Worm (Caenorhabditis elegans) whole organism, L3 larva: ENCODE results near the gene C14E2.4.

Experiments used
- R02D3.7 ChIP-seq: fragments of 150-350 bp; optimal IDR thresholded peaks from 2 replicates; lab custom pipeline; 2014; ENCODE audit warnings: missing biosample characterization, missing genetic modification characterization
- ZK546.5 ChIP-seq: sonication (generic microtip); optimal IDR thresholded peaks from 2 replicates; lab custom pipeline; 2017; ENCODE audit warnings: missing biosample characterization, missing genetic modification characterization
- ama-1 ChIP-seq: fragments of 150-350 bp; optimal IDR thresholded peaks from 2 replicates; lab custom pipeline; 2018
- ceh-16 ChIP-seq: sonication (generic microtip); optimal IDR thresholded peaks from 2 replicates; lab custom pipeline; 2017; ENCODE audit warnings: missing biosample characterization, missing genetic modification characterization
- ceh-28 ChIP-seq: fragments of 150-350 bp; optimal IDR thresholded peaks from 2 replicates; lab custom pipeline; 2014; ENCODE audit warnings: missing biosample characterization, missing genetic modification reagents, missing genetic modification characterization
- ceh-82 ChIP-seq: fragments of 150-350 bp; optimal IDR thresholded peaks from 2 replicates; lab custom pipeline; 2014; ENCODE audit warnings: missing biosample characterization, missing genetic modification characterization
- ceh-9 ChIP-seq: sonication (generic microtip); optimal IDR thresholded peaks from 2 replicates; lab custom pipeline; 2018; ENCODE audit warnings: missing biosample characterization, missing genetic modification characterization
- daf-12 ChIP-seq: fragments of 150-350 bp; optimal IDR thresholded peaks from 2 replicates; lab custom pipeline; 2014; ENCODE audit warnings: missing biosample characterization, missing genetic modification reagents, missing genetic modification characterization
- egl-5 ChIP-seq: fragments of 150-350 bp; optimal IDR thresholded peaks from 2 replicates; lab custom pipeline; 2017; ENCODE audit warnings: missing biosample characterization, missing genetic modification reagents, missing genetic modification characterization, inconsistent platforms
- elt-1 ChIP-seq: fragments of 150-350 bp; optimal IDR thresholded peaks from 2 replicates; lab custom pipeline; 2014; ENCODE audit warnings: missing biosample characterization, missing genetic modification characterization
- elt-3 ChIP-seq, 3 experiments: fragments of 150-350 bp in 1 of 3; sonication (generic microtip) in 2 of 3; optimal IDR thresholded peaks; 2 replicates in 2 of 3; 4 replicates in 1 of 3; lab custom pipeline; 2014 to 2017; ENCODE audit warnings: missing biosample characterization in 3 of 3, missing genetic modification characterization in 3 of 3
- eor-1 ChIP-seq, 2 experiments: fragments of 150-350 bp; optimal IDR thresholded peaks; 2 replicates each; lab custom pipeline; 2014 to 2018; ENCODE audit warnings: missing biosample characterization in 2 of 2, missing genetic modification characterization in 2 of 2
- fkh-10 ChIP-seq: sonication (generic microtip); optimal IDR thresholded peaks from 2 replicates; lab custom pipeline; 2017; ENCODE audit warnings: missing biosample characterization, missing genetic modification reagents, missing genetic modification characterization
- fkh-2 ChIP-seq: fragments of 150-350 bp; optimal IDR thresholded peaks from 2 replicates; lab custom pipeline; 2014; ENCODE audit warnings: missing biosample characterization, missing genetic modification reagents, missing genetic modification characterization
- fos-1 ChIP-seq: fragments of 150-350 bp; optimal IDR thresholded peaks from 2 replicates; lab custom pipeline; 2014; ENCODE audit warnings: missing biosample characterization, missing genetic modification characterization
- hmg-11 ChIP-seq: sonication (generic microtip); optimal IDR thresholded peaks from 2 replicates; lab custom pipeline; 2016; ENCODE audit warnings: missing genetic modification characterization, missing compliant biosample characterization
- jun-1 ChIP-seq: fragments of 150-350 bp; optimal IDR thresholded peaks from 2 replicates; lab custom pipeline; 2014; ENCODE audit warnings: missing biosample characterization, missing genetic modification reagents, missing genetic modification characterization
- lin-15B ChIP-seq: fragments of 150-350 bp; optimal IDR thresholded peaks from 2 replicates; lab custom pipeline; 2014; ENCODE audit warnings: missing biosample characterization, missing genetic modification characterization
- lin-39 ChIP-seq: fragments of 150-350 bp; optimal IDR thresholded peaks from 2 replicates; lab custom pipeline; 2018; ENCODE audit warnings: missing biosample characterization, missing genetic modification reagents, missing genetic modification characterization
- lsy-12 ChIP-seq: sonication (generic microtip); optimal IDR thresholded peaks from 2 replicates; lab custom pipeline; 2016; ENCODE audit warnings: mild to moderate bottlenecking, missing genetic modification characterization, missing compliant biosample characterization
- mdl-1 ChIP-seq: fragments of 150-350 bp; optimal IDR thresholded peaks from 2 replicates; lab custom pipeline; 2014; ENCODE audit warnings: missing biosample characterization, missing genetic modification characterization
- nfya-1 ChIP-seq: sonication (generic microtip); optimal IDR thresholded peaks from 2 replicates; lab custom pipeline; 2017; ENCODE audit warnings: missing genetic modification characterization, mild to moderate bottlenecking, missing compliant biosample characterization, antibody characterized with exemption, moderate library complexity; ENCODE audit not compliant: insufficient read depth
- nhr-11 ChIP-seq: fragments of 150-350 bp; optimal IDR thresholded peaks from 2 replicates; lab custom pipeline; 2014; ENCODE audit warnings: missing biosample characterization, missing genetic modification characterization
- nhr-23 ChIP-seq: fragments of 150-350 bp; optimal IDR thresholded peaks from 2 replicates; lab custom pipeline; 2014; ENCODE audit warnings: missing biosample characterization, missing genetic modification reagents, missing genetic modification characterization
- nhr-237 ChIP-seq: fragments of 150-350 bp; optimal IDR thresholded peaks from 2 replicates; lab custom pipeline; 2014; ENCODE audit warnings: missing biosample characterization, missing genetic modification characterization
- nhr-25 ChIP-seq: sonication (generic microtip); optimal IDR thresholded peaks from 2 replicates; lab custom pipeline; 2017; ENCODE audit warnings: missing biosample characterization, missing genetic modification characterization
- nhr-28 ChIP-seq: fragments of 150-350 bp; optimal IDR thresholded peaks from 2 replicates; lab custom pipeline; 2014; ENCODE audit warnings: missing biosample characterization, missing genetic modification characterization
- nhr-43 ChIP-seq: sonication (generic microtip); optimal IDR thresholded peaks from 2 replicates; lab custom pipeline; 2016; ENCODE audit warnings: mild to moderate bottlenecking, missing genetic modification characterization, missing compliant biosample characterization; ENCODE audit not compliant: poor library complexity, severe bottlenecking
- nhr-67 ChIP-seq: fragments of 150-350 bp; optimal IDR thresholded peaks from 2 replicates; lab custom pipeline; 2014; ENCODE audit warnings: missing biosample characterization, missing genetic modification characterization
- nhr-76 ChIP-seq: fragments of 150-350 bp; sonication (generic microtip); optimal IDR thresholded peaks from 5 replicates; lab custom pipeline; 2014; ENCODE audit warnings: missing biosample characterization, missing genetic modification characterization
- nhr-77 ChIP-seq: fragments of 150-350 bp; optimal IDR thresholded peaks from 2 replicates; lab custom pipeline; 2014; ENCODE audit warnings: missing biosample characterization, missing genetic modification characterization
- pha-4 ChIP-seq: fragments of 150-350 bp; optimal IDR thresholded peaks from 2 replicates; lab custom pipeline; 2014; ENCODE audit warnings: missing biosample characterization, missing genetic modification reagents, missing genetic modification characterization
- pqm-1 ChIP-seq: fragments of 150-350 bp; optimal IDR thresholded peaks from 2 replicates; lab custom pipeline; 2017; ENCODE audit warnings: missing biosample characterization, missing genetic modification characterization, inconsistent platforms
- sea-2 ChIP-seq: fragments of 150-350 bp; sonication (generic microtip); optimal IDR thresholded peaks from 4 replicates; lab custom pipeline; 2014; ENCODE audit warnings: missing biosample characterization, missing genetic modification reagents, missing genetic modification characterization
- skn-1 ChIP-seq: fragments of 150-350 bp; optimal IDR thresholded peaks from 2 replicates; lab custom pipeline; 2014; ENCODE audit warnings: missing biosample characterization, missing genetic modification characterization
- snpc-4 ChIP-seq: fragments of 150-350 bp; optimal IDR thresholded peaks from 2 replicates; lab custom pipeline; 2014; ENCODE audit warnings: missing biosample characterization, missing genetic modification characterization
- tbx-2 ChIP-seq: sonication (generic microtip); optimal IDR thresholded peaks from 2 replicates; lab custom pipeline; 2016; ENCODE audit warnings: mild to moderate bottlenecking, missing genetic modification characterization, missing compliant biosample characterization
- zag-1 ChIP-seq: fragments of 150-350 bp; optimal IDR thresholded peaks from 2 replicates; lab custom pipeline; 2014; ENCODE audit warnings: missing biosample characterization, missing genetic modification characterization
- ztf-11 ChIP-seq: fragments of 150-350 bp; optimal IDR thresholded peaks from 2 replicates; lab custom pipeline; 2014; ENCODE audit warnings: missing biosample characterization, missing genetic modification characterization

C14E2.4 gene

DNA sequence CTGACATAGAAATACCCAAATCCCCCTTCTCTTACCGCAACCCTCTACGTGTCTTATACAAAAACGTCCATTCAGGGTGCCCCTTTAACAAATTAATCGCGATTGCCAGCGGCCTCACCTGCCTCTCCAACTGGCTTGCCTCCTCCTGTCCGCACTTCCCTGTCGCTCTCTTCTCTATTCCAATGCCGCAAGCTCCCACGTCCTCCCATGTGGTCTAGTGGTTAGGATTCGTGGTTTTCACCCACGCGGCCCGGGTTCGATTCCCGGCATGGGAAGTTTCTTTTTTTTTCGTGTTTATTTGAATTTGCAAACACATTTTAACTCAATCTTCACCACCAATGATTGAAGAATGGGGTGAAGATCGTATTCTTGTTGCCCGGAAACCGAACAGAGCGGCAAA, 37.5 kb upstream of the C14E2.4 start (continued):
- no peak for TF ChIP-seq ceh-16 (tag; lab: Kevin White, UChicago)

DNA sequence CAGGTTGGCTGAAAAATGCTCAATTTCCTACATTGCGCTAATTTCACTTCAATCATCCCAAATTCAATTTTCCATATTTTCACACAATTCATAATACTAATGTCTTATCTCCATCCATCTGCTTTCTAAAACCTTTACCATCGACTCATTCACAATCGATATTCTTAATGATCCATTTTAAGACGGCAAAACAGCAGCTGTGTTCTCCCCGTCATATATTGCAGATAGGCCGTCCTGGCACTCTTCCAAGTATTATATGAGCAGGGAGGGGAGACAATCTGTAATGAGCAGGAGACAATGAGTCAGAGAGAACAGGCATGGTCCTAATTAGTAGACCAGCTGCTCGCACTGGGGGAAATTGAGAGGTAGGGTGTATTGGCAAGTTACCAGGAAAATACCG, 36.6 kb upstream of the C14E2.4 start:
- TF ChIP-seq nhr-76 (tag; lab: Kevin White, UChicago): no peak

DNA sequence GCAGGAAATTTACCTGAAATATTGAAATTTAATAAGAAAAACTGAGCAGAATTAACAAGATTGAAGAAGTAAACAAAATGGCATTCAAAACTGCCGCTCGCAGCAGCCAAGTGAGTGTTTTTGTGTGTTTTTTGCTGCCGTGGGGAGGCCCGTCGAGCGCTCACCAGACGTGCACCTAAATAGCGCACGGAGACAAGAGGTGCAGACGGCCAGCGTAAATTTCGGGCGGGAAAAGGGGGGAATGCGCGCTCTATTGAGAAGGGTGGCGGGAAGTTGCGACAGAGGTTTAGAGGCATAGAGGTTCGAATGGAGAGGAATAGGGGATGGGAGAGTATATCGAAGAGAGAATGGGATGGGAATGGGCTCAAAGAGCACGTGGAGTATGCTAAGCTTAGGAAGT, 35.0 kb upstream of the C14E2.4 start, which contains the start of gene ceh-39:
TSS of gene ceh-39 (minus strand) at position 13 of the 400 bp plus-strand sequence.
- TF ChIP-seq skn-1 (tag; lab: Kevin White, UChicago): peak; percentile 50
- no peak for TF ChIP-seq ama-1 (lab: Kevin White, UChicago)
- no peak for TF ChIP-seq ceh-9 (tag; lab: Kevin White, UChicago)
- TF ChIP-seq nhr-25: no peak
- TF ChIP-seq nhr-23 (tag; lab: Kevin White, UChicago): no peak
- peak; percentile 88 for TF ChIP-seq lin-15B (tag; lab: Kevin White, UChicago)
- no peak for TF ChIP-seq elt-3 (tag; optimal IDR thresholded peaks at IDR 0.05; lab: Kevin White, UChicago)
- TF ChIP-seq mdl-1: no peak
- TF ChIP-seq pqm-1 (tag; lab: Kevin White, UChicago): no peak
- no peak for TF ChIP-seq nhr-77 (tag; lab: Kevin White, UChicago)
- peak; percentile 2 for TF ChIP-seq elt-1 (tag; lab: Kevin White, UChicago)
- TF ChIP-seq lsy-12 (tag; lab: Kevin White, UChicago): peak; percentile 65
- no peak for TF ChIP-seq eor-1 (tag; optimal IDR thresholded peaks at IDR 0.05; lab: Kevin White, UChicago)
- TF ChIP-seq ztf-11 (tag; lab: Kevin White, UChicago): no peak
- TF ChIP-seq tbx-2 (tag; lab: Kevin White, UChicago): no peak
- TF ChIP-seq egl-5 (tag; lab: Kevin White, UChicago): peak; percentile 26
- TF ChIP-seq daf-12 (tag; lab: Kevin White, UChicago): no peak
- TF ChIP-seq R02D3.7 (tag; lab: Kevin White, UChicago): no peak
- TF ChIP-seq nhr-76 (tag; lab: Kevin White, UChicago): no peak
- no peak for TF ChIP-seq ceh-82 (tag; lab: Kevin White, UChicago)
- TF ChIP-seq sea-2 (GFP tag; lab: Kevin White, UChicago): no peak
- peak; percentile 14 for TF ChIP-seq jun-1 (tag; lab: Kevin White, UChicago)
- TF ChIP-seq lin-39 (tag; lab: Kevin White, UChicago): peak; percentile 72
- TF ChIP-seq nfya-1: peak; percentile 78
- TF ChIP-seq snpc-4: peak; percentile 36
- TF ChIP-seq pha-4: peak; percentile 65
- TF ChIP-seq fkh-10 (GFP tag; lab: Kevin White, UChicago): peak; percentile 38
- TF ChIP-seq nhr-43: no peak
- no peak for TF ChIP-seq fos-1
- TF ChIP-seq nhr-11 (tag; lab: Kevin White, UChicago): no peak
- TF ChIP-seq nhr-67 (tag; lab: Kevin White, UChicago): no peak
- TF ChIP-seq ZK546.5 (tag; lab: Kevin White, UChicago): no peak
- TF ChIP-seq hmg-11 (tag; lab: Kevin White, UChicago): peak; percentile 64

DNA sequence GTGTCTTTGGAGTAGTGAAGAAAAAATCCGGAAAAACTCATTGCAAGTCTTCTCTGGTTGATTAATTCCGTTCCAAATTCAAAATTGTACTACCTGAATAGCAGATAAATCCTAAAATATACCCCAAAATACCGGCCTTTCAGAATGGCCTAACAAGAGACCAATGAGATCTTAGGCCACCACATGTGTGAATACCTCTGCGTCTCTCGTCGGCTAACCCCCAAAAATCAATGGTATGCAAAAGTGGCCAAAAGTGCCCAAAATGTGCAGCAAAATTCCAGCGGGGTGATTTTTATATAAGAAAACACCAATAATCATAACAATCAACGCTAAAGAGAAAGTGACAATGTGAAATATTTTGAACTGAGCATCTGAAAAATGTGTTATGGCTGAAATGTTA, 32.5 kb upstream of the C14E2.4 start, which contains the start of gene T26C11.9:
TSS of gene T26C11.9 (minus strand) at position 254 of the 400 bp plus-strand sequence.
- TF ChIP-seq snpc-4 (no peak), lsy-12 (tag; lab: Kevin White, UChicago) (no peak), nhr-43 (no peak), sea-2 (GFP tag; lab: Kevin White, UChicago) (no peak), tbx-2 (tag; lab: Kevin White, UChicago) (no peak), nhr-237 (tag; lab: Kevin White, UChicago) (no peak), fkh-2 (tag; lab: Kevin White, UChicago) (no peak), nfya-1 (peak; percentile 52), ceh-28 (tag; lab: Kevin White, UChicago) (peak; percentile 73), nhr-25 (peak; percentile 27), fos-1 (no peak), jun-1 (tag; lab: Kevin White, UChicago) (no peak), hmg-11 (tag; lab: Kevin White, UChicago) (peak; percentile 75), nhr-28 (tag; lab: Kevin White, UChicago) (no peak), pha-4 (peak; percentile 45), zag-1 (tag; lab: Kevin White, UChicago) (no peak), lin-15B (tag; lab: Kevin White, UChicago) (peak; percentile 75), ceh-82 (tag; lab: Kevin White, UChicago) (no peak), mdl-1 (no peak), nhr-23 (tag; lab: Kevin White, UChicago) (peak; percentile 22), egl-5 (tag; lab: Kevin White, UChicago) (no peak), ceh-9 (tag; lab: Kevin White, UChicago) (no peak)
